Worm (Caenorhabditis elegans) whole organism, L4 larva: ENCODE results near the gene T10D4.11.
"Not testable (repeated sequence)": the region's sequence is repeated elsewhere in the genome, so short reads cannot be mapped to it uniquely, and the experiment has no call there.

ENCODE experiments used
- F49E8.2 ChIP-seq: sonication (generic microtip); optimal IDR thresholded peaks from 2 replicates; lab custom pipeline; 2016; ENCODE audit warnings: missing compliant biosample characterization, mild to moderate bottlenecking, missing genetic modification characterization, borderline replicate concordance
- R02D3.7 ChIP-seq: fragments of 150-350 bp; sonication (generic microtip); optimal IDR thresholded peaks from 3 replicates; lab custom pipeline; 2014; ENCODE audit warnings: missing biosample characterization, missing genetic modification characterization
- ceh-32 ChIP-seq: sonication (generic microtip); optimal IDR thresholded peaks from 2 replicates; lab custom pipeline; 2016; ENCODE audit warnings: mild to moderate bottlenecking, missing genetic modification characterization, missing compliant biosample characterization; ENCODE audit not compliant: poor library complexity
- ces-1 ChIP-seq: fragments of 150-350 bp; sonication (generic microtip); optimal IDR thresholded peaks from 4 replicates; lab custom pipeline; 2014; ENCODE audit warnings: missing biosample characterization, missing genetic modification reagents, missing genetic modification characterization
- egl-27 ChIP-seq: sonication (generic microtip); optimal IDR thresholded peaks from 3 replicates; lab custom pipeline; 2017; ENCODE audit warnings: missing biosample characterization, missing genetic modification reagents, missing genetic modification characterization
- lsy-2 ChIP-seq, 2 experiments: fragments of 150-350 bp in 1 of 2; sonication (generic microtip) in 1 of 2; optimal IDR thresholded peaks; 2 replicates each; lab custom pipeline; 2014 to 2017; ENCODE audit warnings: missing biosample characterization in 2 of 2, missing genetic modification characterization in 2 of 2
- nhr-76 ChIP-seq: fragments of 150-350 bp; optimal IDR thresholded peaks from 2 replicates; lab custom pipeline; 2014; ENCODE audit warnings: missing biosample characterization, missing genetic modification characterization
- pha-4 ChIP-seq, 2 experiments: fragments of 150-350 bp in 1 of 2; fragments of 200-800 bp in 1 of 2; sonication (Bioruptor generic) in 1 of 2; IDR thresholded peaks in 1 of 2; optimal IDR thresholded peaks in 1 of 2; 2 replicates each; pipeline versions ENCODE4 v1.3.6 to Lab custom; 2014 to 2022; ENCODE audit warnings: missing genetic modification characterization in 2 of 2, missing genetic modification reagents in 2 of 2, missing biosample characterization in 1 of 2, missing compliant biosample characterization in 1 of 2
- saeg-2 ChIP-seq: fragments of 200-800 bp; sonication (Bioruptor generic); IDR thresholded peaks from 2 replicates; pipeline ENCODE4 v1.3.6; 2022; ENCODE audit warnings: missing genetic modification reagents, missing genetic modification characterization, missing compliant biosample characterization
- tag-97 ChIP-seq: fragments of 200-800 bp; sonication (Bioruptor generic); IDR thresholded peaks from 2 replicates; pipeline ENCODE4 v1.3.6; 2022; ENCODE audit warnings: missing genetic modification characterization, missing compliant biosample characterization
- unc-130 ChIP-seq: sonication (generic microtip); optimal IDR thresholded peaks from 2 replicates; lab custom pipeline; 2016; ENCODE audit warnings: missing genetic modification reagents, missing genetic modification characterization, missing compliant biosample characterization
- unc-62 ChIP-seq, 3 experiments: fragments of 150-350 bp in 1 of 3; sonication (generic microtip); optimal IDR thresholded peaks in 2 of 3; peaks in 1 of 3; 1 replicate in 1 of 3; 2 replicates in 2 of 3; lab custom pipeline; 2014 to 2017; ENCODE audit warnings: missing biosample characterization in 3 of 3, missing genetic modification characterization in 3 of 3, missing genetic modification reagents in 3 of 3, missing genotype in 1 of 3
- ztf-11 ChIP-seq: fragments of 150-350 bp; optimal IDR thresholded peaks from 2 replicates; lab custom pipeline; 2014; ENCODE audit warnings: missing biosample characterization, missing genetic modification characterization

DNA sequence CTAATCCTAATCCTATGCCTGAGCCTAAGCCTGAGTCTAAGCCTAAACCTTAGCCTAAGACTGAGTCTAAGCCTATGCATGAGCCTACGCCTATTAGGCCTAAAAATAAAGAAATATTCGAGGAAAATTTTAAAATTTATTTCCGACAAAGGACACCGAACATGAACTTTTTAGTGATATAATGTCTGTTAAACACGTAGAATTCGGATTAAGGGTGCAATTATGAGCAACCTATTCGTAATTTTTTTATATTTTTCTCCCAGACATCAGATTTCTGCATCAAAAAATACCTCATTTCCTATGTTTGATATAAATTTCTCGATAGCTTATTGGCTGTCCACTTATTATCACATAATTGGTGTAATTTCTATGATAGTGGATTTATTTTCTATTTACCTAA lies 39.6 kb upstream of the T10D4.11 start, which contains the start of gene Y27F2A.11:
- TF ChIP-seq ztf-11; unc-62 (GFP tag; optimal IDR thresholded peaks at IDR 0.05 in 1 of 2; lab: Kevin White, UChicago); unc-62 (tag; optimal IDR thresholded peaks at IDR 0.05; lab: Kevin White, UChicago); tag-97 (GFP tag; lab: Robert Waterston, UW); egl-27; saeg-2 (GFP tag; lab: Robert Waterston, UW); unc-130 (GFP tag; lab: Kevin White, UChicago); R02D3.7 (tag; lab: Kevin White, UChicago); pha-4 (GFP tag; IDR thresholded peaks at IDR 0.05; lab: Robert Waterston, UW); pha-4 (tag; optimal IDR thresholded peaks at IDR 0.05; lab: Kevin White, UChicago); ces-1; lsy-2 (tag; optimal IDR thresholded peaks at IDR 0.05; lab: Kevin White, UChicago); F49E8.2; nhr-76 (tag; lab: Kevin White, UChicago); ceh-32 (tag; lab: Kevin White, UChicago): not testable (repeated sequence)
